Worm (Caenorhabditis elegans) whole organism, early embryonic: Measurements from ENCODE around the gene Y57E12B.10.

Source experiments
- B0310.2 ChIP-seq: sonication (generic microtip); optimal IDR thresholded peaks from 2 replicates; lab custom pipeline; 2016; ENCODE audit warnings: mild to moderate bottlenecking, missing genetic modification characterization, missing compliant biosample characterization
- F13C5.2 ChIP-seq: sonication (generic microtip); optimal IDR thresholded peaks from 2 replicates; lab custom pipeline; 2017; ENCODE audit warnings: mild to moderate bottlenecking, missing genetic modification characterization, inconsistent platforms, missing compliant biosample characterization
- aly-1 ChIP-seq: sonication (generic microtip); optimal IDR thresholded peaks from 2 replicates; lab custom pipeline; 2016; ENCODE audit warnings: missing genetic modification characterization, missing compliant biosample characterization
- ama-1 ChIP-seq: fragments of 150-350 bp; optimal IDR thresholded peaks from 2 replicates; lab custom pipeline; 2014
- ceh-13 ChIP-seq: fragments of 200-800 bp; sonication (Bioruptor generic); optimal IDR thresholded peaks from 2 replicates; lab custom pipeline; 2018; ENCODE audit warnings: mild to moderate bottlenecking, missing genetic modification characterization, missing compliant biosample characterization
- ceh-36 ChIP-seq: sonication (generic microtip); optimal IDR thresholded peaks from 2 replicates; lab custom pipeline; 2016; ENCODE audit warnings: missing genetic modification characterization, inconsistent platforms, missing compliant biosample characterization
- ets-7 ChIP-seq: sonication (generic microtip); optimal IDR thresholded peaks from 2 replicates; lab custom pipeline; 2016; ENCODE audit warnings: missing genotype, missing genetic modification characterization, missing compliant biosample characterization
- flt-1 ChIP-seq: fragments of 200-800 bp; sonication (Bioruptor generic); IDR thresholded peaks from 2 replicates; pipeline ENCODE4 v1.3.6; 2022; ENCODE audit warnings: missing genetic modification characterization, missing compliant biosample characterization
- hmbx-1 ChIP-seq: sonication (generic microtip); optimal IDR thresholded peaks from 2 replicates; lab custom pipeline; 2016; ENCODE audit warnings: mild to moderate bottlenecking, missing genetic modification characterization, missing compliant biosample characterization
- hnd-1 ChIP-seq: sonication (generic microtip); optimal IDR thresholded peaks from 2 replicates; lab custom pipeline; 2016; ENCODE audit warnings: missing genetic modification characterization, missing compliant biosample characterization
- pes-1 ChIP-seq: fragments of 200-800 bp; sonication (Bioruptor generic); IDR thresholded peaks from 2 replicates; pipeline ENCODE4 v1.3.6; 2022; ENCODE audit warnings: missing genetic modification reagents, missing genetic modification characterization, missing compliant biosample characterization
- sea-1 ChIP-seq: fragments of 200-800 bp; sonication (Bioruptor generic); conservative IDR thresholded peaks from 2 replicates; pipeline ENCODE4 v1.3.6; 2022; ENCODE audit warnings: missing genetic modification characterization, missing compliant biosample characterization
- tbx-11 ChIP-seq: fragments of 200-800 bp; sonication (Bioruptor generic); IDR thresholded peaks from 2 replicates; pipeline ENCODE4 v1.3.6; 2022; ENCODE audit warnings: missing genetic modification characterization, missing compliant biosample characterization
- tra-4 ChIP-seq: sonication (generic microtip); optimal IDR thresholded peaks from 2 replicates; lab custom pipeline; 2017; ENCODE audit warnings: missing genetic modification characterization, missing compliant biosample characterization

DNA sequence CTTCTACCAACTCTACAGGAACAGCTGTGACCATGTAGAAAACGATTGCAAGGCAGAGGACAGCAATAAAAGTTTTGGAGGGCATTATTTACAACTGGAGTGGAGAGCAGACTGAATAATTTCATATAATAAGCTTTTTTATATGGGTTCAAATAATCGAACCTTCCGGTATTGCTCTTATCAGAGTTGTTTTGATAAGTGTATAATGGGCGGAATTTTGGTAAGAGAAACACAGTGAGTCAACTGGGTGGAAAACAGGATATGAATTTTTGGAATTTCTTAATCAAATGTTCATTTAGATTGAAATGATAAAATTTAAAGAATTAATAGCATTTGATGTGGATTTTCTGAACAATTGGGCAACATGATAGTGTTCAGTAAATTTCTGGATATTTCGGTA lies 14.0 kb upstream of the Y57E12B.10 start, which contains the start of gene Y57E12B.11:
- TF ChIP-seq flt-1 (GFP tag; lab: Robert Waterston, UW) (no peak), ceh-36 (tag; lab: Kevin White, UChicago) (no peak), B0310.2 (no peak), tbx-11 (no peak), ama-1 (lab: Kevin White, UChicago) (no peak), pes-1 (no peak), sea-1 (GFP tag; lab: Robert Waterston, UW) (no peak), hmbx-1 (tag; lab: Kevin White, UChicago) (no peak), hnd-1 (tag; lab: Kevin White, UChicago) (no peak), F13C5.2 (no peak), ets-7 (tag; lab: Kevin White, UChicago) (no peak), aly-1 (tag; lab: Kevin White, UChicago) (no peak), ceh-13 (GFP tag; lab: Kevin White, UChicago) (no peak), tra-4 (tag; lab: Kevin White, UChicago) (no peak)
